Fruit fly (Drosophila melanogaster) whole organism, embryonic: Measurements from ENCODE around the gene CG14646.

ENCODE experiments used
- Atf6 ChIP-seq: fragments of 200-800 bp; sonication (Bioruptor generic); IDR thresholded peaks from 2 replicates; pipeline ENCODE4 v1.3.6; 2022; ENCODE audit warnings: missing biosample characterization, missing genetic modification characterization
- CG11085 ChIP-seq: fragments of 200-800 bp; sonication (Bioruptor generic); IDR thresholded peaks from 2 replicates; pipeline ENCODE4 v1.3.6; 2022; ENCODE audit warnings: missing biosample characterization, missing genetic modification characterization
- CG11093 ChIP-seq: fragments of 200-800 bp; sonication (Bioruptor generic); IDR thresholded peaks from 3 replicates; pipeline ENCODE4 v1.3.6; 2022; ENCODE audit warnings: missing biosample characterization, missing genetic modification characterization
- CG11247 ChIP-seq: fragments of 200-800 bp; sonication (Bioruptor generic); IDR thresholded peaks from 2 replicates; pipeline ENCODE4 v1.3.6; 2022; ENCODE audit warnings: missing biosample characterization, missing genetic modification characterization
- CG11398 ChIP-seq: fragments of 200-800 bp; sonication (Bioruptor generic); optimal IDR thresholded peaks from 2 replicates; lab custom pipeline; 2016; ENCODE audit warnings: missing biosample characterization, missing genetic modification characterization
- CG13287 ChIP-seq: fragments of 200-800 bp; sonication (Bioruptor generic); IDR thresholded peaks from 2 replicates; pipeline ENCODE4 v1.3.6; 2022; ENCODE audit warnings: missing biosample characterization, missing genetic modification characterization; ENCODE audit not compliant: partially characterized antibody
- CG13894 ChIP-seq: fragments of 200-800 bp; sonication (Bioruptor generic); optimal IDR thresholded peaks from 3 replicates; lab custom pipeline; 2018; ENCODE audit warnings: missing biosample characterization, mild to moderate bottlenecking, missing genetic modification characterization, moderate library complexity
- CG15514 ChIP-seq: fragments of 200-800 bp; sonication (Bioruptor generic); optimal IDR thresholded peaks from 3 replicates; lab custom pipeline; 2017; ENCODE audit warnings: missing biosample characterization, missing genetic modification characterization, mild to moderate bottlenecking, moderate library complexity, missing genetic modification reagents
- CG18476 ChIP-seq: fragments of 200-800 bp; sonication (Bioruptor generic); optimal IDR thresholded peaks from 2 replicates; lab custom pipeline; 2016; ENCODE audit warnings: missing biosample characterization, mild to moderate bottlenecking, missing genetic modification characterization
- CG18619 ChIP-seq: fragments of 200-800 bp; sonication (Bioruptor generic); optimal IDR thresholded peaks from 3 replicates; lab custom pipeline; 2017; ENCODE audit warnings: missing biosample characterization, mild to moderate bottlenecking, missing genetic modification characterization
- CG2678 ChIP-seq: fragments of 200-800 bp; sonication (Bioruptor generic); optimal IDR thresholded peaks from 3 replicates; lab custom pipeline; 2019; ENCODE audit warnings: missing biosample characterization, mild to moderate bottlenecking, missing genetic modification characterization, moderate library complexity
- CG30020 ChIP-seq: fragments of 200-800 bp; optimal IDR thresholded peaks from 2 replicates; lab custom pipeline; 2019; ENCODE audit warnings: missing biosample characterization, mild to moderate bottlenecking, missing genetic modification characterization, moderate library complexity
- CG30431 ChIP-seq: fragments of 200-800 bp; sonication (Bioruptor generic); optimal IDR thresholded peaks from 2 replicates; lab custom pipeline; 2017; ENCODE audit warnings: missing biosample characterization, missing genetic modification characterization
- CG31224 ChIP-seq: fragments of 200-800 bp; sonication (Bioruptor generic); IDR thresholded peaks from 2 replicates; pipeline ENCODE4 v1.3.6; 2022; ENCODE audit warnings: missing biosample characterization, missing genetic modification characterization
- CG34422 ChIP-seq: fragments of 200-800 bp; sonication (Bioruptor generic); IDR thresholded peaks from 3 replicates; pipeline ENCODE4 v1.3.6; 2022; ENCODE audit warnings: missing biosample characterization, missing genetic modification characterization
- CG4707 ChIP-seq: fragments of 200-800 bp; sonication (Bioruptor generic); optimal IDR thresholded peaks from 2 replicates; lab custom pipeline; 2018; ENCODE audit warnings: missing biosample characterization, mild to moderate bottlenecking, missing genetic modification characterization, moderate library complexity
- CG4820 ChIP-seq: fragments of 200-800 bp; sonication (Bioruptor generic); optimal IDR thresholded peaks from 3 replicates; lab custom pipeline; 2016; ENCODE audit warnings: missing biosample characterization, missing genetic modification characterization
- CG7786 ChIP-seq: fragments of 200-800 bp; sonication (Bioruptor generic); optimal IDR thresholded peaks from 2 replicates; lab custom pipeline; 2016; ENCODE audit warnings: missing biosample characterization, missing genetic modification characterization
- CG7987 ChIP-seq: fragments of 200-800 bp; sonication (Bioruptor generic); optimal IDR thresholded peaks from 2 replicates; lab custom pipeline; 2018; ENCODE audit warnings: missing biosample characterization, mild to moderate bottlenecking, missing genetic modification characterization, moderate library complexity
- CG8281 ChIP-seq: fragments of 200-800 bp; sonication (Bioruptor generic); optimal IDR thresholded peaks from 2 replicates; lab custom pipeline; 2018; ENCODE audit warnings: missing biosample characterization, mild to moderate bottlenecking, missing genetic modification characterization, moderate library complexity
- Chrac-16 ChIP-seq: fragments of 200-800 bp; sonication (Bioruptor generic); optimal IDR thresholded peaks from 3 replicates; lab custom pipeline; 2016; ENCODE audit warnings: missing biosample characterization, missing genetic modification characterization
- D19A ChIP-seq: fragments of 200-800 bp; optimal IDR thresholded peaks from 3 replicates; lab custom pipeline; 2019; ENCODE audit warnings: missing biosample characterization, mild to moderate bottlenecking, missing genetic modification characterization, moderate library complexity
- Dref ChIP-seq: fragments of 200-800 bp; sonication (Bioruptor generic); IDR thresholded peaks from 2 replicates; pipeline ENCODE4 v1.3.6; 2022; ENCODE audit warnings: missing biosample characterization, missing genetic modification characterization
- E2f2 ChIP-seq: fragments of 200-800 bp; sonication (Bioruptor generic); IDR thresholded peaks from 2 replicates; pipeline ENCODE4 v1.3.6; 2022; ENCODE audit warnings: missing biosample characterization, missing genetic modification characterization
- Gug ChIP-seq: fragments of 200-800 bp; sonication (Bioruptor generic); IDR thresholded peaks from 4 replicates; pipeline ENCODE4 v1.3.6; 2022; ENCODE audit warnings: missing biosample characterization, missing genetic modification characterization
- Kr ChIP-seq: fragments of 200-800 bp; sonication (Bioruptor generic); optimal IDR thresholded peaks from 2 replicates; lab custom pipeline; 2017; ENCODE audit warnings: missing biosample characterization, mild to moderate bottlenecking, missing genetic modification characterization
- Lim3 ChIP-seq: fragments of 200-800 bp; sonication (Bioruptor generic); IDR thresholded peaks from 2 replicates; pipeline ENCODE4 v1.3.6; 2022; ENCODE audit warnings: missing biosample characterization, missing genetic modification characterization
- Mrtf ChIP-seq: fragments of 200-800 bp; sonication (Bioruptor generic); IDR thresholded peaks from 3 replicates; pipeline ENCODE4 v1.3.6; 2022; ENCODE audit warnings: missing biosample characterization, missing genetic modification characterization
- Myb ChIP-seq: fragments of 200-800 bp; sonication (Bioruptor generic); optimal IDR thresholded peaks from 2 replicates; lab custom pipeline; 2016; ENCODE audit warnings: missing biosample characterization, missing genetic modification characterization
- NK7.1 ChIP-seq: fragments of 200-800 bp; sonication (Bioruptor generic); optimal IDR thresholded peaks from 3 replicates; lab custom pipeline; 2016; ENCODE audit warnings: missing biosample characterization, missing genetic modification characterization
- bsh ChIP-seq, 2 experiments: fragments of 200-800 bp; sonication (Bioruptor generic); optimal IDR thresholded peaks; 2 replicates each; lab custom pipeline; 2017 to 2018; ENCODE audit warnings: mild to moderate bottlenecking in 2 of 2, missing biosample characterization in 2 of 2, missing genetic modification characterization in 2 of 2, moderate library complexity in 1 of 2
- cwo ChIP-seq: fragments of 200-800 bp; sonication (Bioruptor generic); optimal IDR thresholded peaks from 3 replicates; lab custom pipeline; 2017; ENCODE audit warnings: missing biosample characterization, missing genetic modification characterization, mild to moderate bottlenecking, moderate library complexity, missing genetic modification reagents
- dmrt99B ChIP-seq: fragments of 200-800 bp; sonication (Bioruptor generic); optimal IDR thresholded peaks from 2 replicates; lab custom pipeline; 2018; ENCODE audit warnings: missing biosample characterization, mild to moderate bottlenecking, missing genetic modification characterization, moderate library complexity
- ems ChIP-seq: fragments of 200-800 bp; sonication (Bioruptor generic); optimal IDR thresholded peaks from 3 replicates; lab custom pipeline; 2016; ENCODE audit warnings: missing biosample characterization, missing genetic modification characterization
- en ChIP-seq: fragments of 200-800 bp; sonication (Bioruptor generic); optimal IDR thresholded peaks from 2 replicates; lab custom pipeline; 2016; ENCODE audit warnings: missing biosample characterization, missing genetic modification characterization
- gsb-n ChIP-seq: fragments of 200-800 bp; sonication (Bioruptor generic); optimal IDR thresholded peaks from 3 replicates; lab custom pipeline; 2018; ENCODE audit warnings: missing biosample characterization, mild to moderate bottlenecking, missing genetic modification characterization
- ind ChIP-seq: fragments of 200-800 bp; sonication (Bioruptor generic); optimal IDR thresholded peaks from 3 replicates; lab custom pipeline; 2016; ENCODE audit warnings: missing biosample characterization, missing genetic modification characterization
- knrl ChIP-seq: fragments of 200-800 bp; sonication (Bioruptor generic); IDR thresholded peaks from 3 replicates; pipeline ENCODE4 v1.3.6; 2022; ENCODE audit warnings: missing biosample characterization, missing genetic modification characterization; ENCODE audit not compliant: partially characterized antibody
- lbe ChIP-seq: fragments of 200-800 bp; sonication (Bioruptor generic); optimal IDR thresholded peaks from 2 replicates; lab custom pipeline; 2016; ENCODE audit warnings: missing biosample characterization, mild to moderate bottlenecking, missing genetic modification characterization
- lmd ChIP-seq: fragments of 200-800 bp; sonication (Bioruptor generic); IDR thresholded peaks from 2 replicates; pipeline ENCODE4 v1.3.6; 2022; ENCODE audit warnings: missing biosample characterization, missing genetic modification characterization
- mam ChIP-seq: fragments of 200-800 bp; sonication (Bioruptor generic); optimal IDR thresholded peaks from 3 replicates; lab custom pipeline; 2016; ENCODE audit warnings: missing biosample characterization, missing genetic modification characterization
- p53 ChIP-seq: fragments of 200-800 bp; sonication (Bioruptor generic); optimal IDR thresholded peaks from 2 replicates; lab custom pipeline; 2016; ENCODE audit warnings: missing biosample characterization, missing genetic modification characterization
- pb ChIP-seq: fragments of 200-800 bp; sonication (Bioruptor generic); optimal IDR thresholded peaks from 3 replicates; lab custom pipeline; 2016; ENCODE audit warnings: missing biosample characterization, missing genetic modification characterization
- salm ChIP-seq: fragments of 200-800 bp; sonication (Bioruptor generic); optimal IDR thresholded peaks from 2 replicates; lab custom pipeline; 2018; ENCODE audit warnings: missing biosample characterization, mild to moderate bottlenecking, missing genetic modification characterization
- sens ChIP-seq: fragments of 200-800 bp; sonication (Bioruptor generic); peaks from one replicate; lab custom pipeline; 2016; ENCODE audit warnings: missing biosample characterization, missing genetic modification characterization
- sima ChIP-seq: fragments of 200-800 bp; sonication (Bioruptor generic); optimal IDR thresholded peaks from 2 replicates; lab custom pipeline; 2016; ENCODE audit warnings: missing biosample characterization, missing genetic modification characterization
- sisA ChIP-seq: fragments of 200-800 bp; sonication (Bioruptor generic); IDR thresholded peaks from 2 replicates; pipeline ENCODE4 v1.3.6; 2022; ENCODE audit warnings: missing biosample characterization, missing genetic modification characterization
- slp2 ChIP-seq: fragments of 200-800 bp; sonication (Bioruptor generic); optimal IDR thresholded peaks from 2 replicates; lab custom pipeline; 2016; ENCODE audit warnings: missing biosample characterization, missing genetic modification characterization
- tll ChIP-seq, 2 experiments: fragments of 200-800 bp in 1 of 2; fragments of >200 bp in 1 of 2; sonication (Bioruptor generic) in 1 of 2; optimal IDR thresholded peaks; 2 replicates each; lab custom pipeline; 2017 to 2019; ENCODE audit warnings: missing biosample characterization in 2 of 2, missing genetic modification characterization in 2 of 2, mild to moderate bottlenecking in 1 of 2, moderate library complexity in 1 of 2
- zen2 ChIP-seq: fragments of 200-800 bp; sonication (Bioruptor generic); IDR thresholded peaks from 3 replicates; pipeline ENCODE4 v1.3.6; 2022; ENCODE audit warnings: missing biosample characterization, missing genetic modification characterization; ENCODE audit not compliant: partially characterized antibody

Gene CG14646

dm6 chr3R:4433441-4434077, 43.4 kb downstream of the CG14646 start, which contains the start of the genes eIF3a and CG1074 (continued):
- TF ChIP-seq Kr (GFP tag; lab: Kevin White, UChicago) (no peak), pb (GFP tag; lab: Kevin White, UChicago) (peak; percentile 56), salm (tag; lab: Kevin White, UChicago) (peak; percentile 8), CG31224 (GFP tag; lab: Robert Waterston, UW) (no peak), Mrtf (GFP tag; lab: Robert Waterston, UW) (no peak; the same call in 2 of the 3 replicates), Dref (GFP tag; lab: Robert Waterston, UW) (peak; percentile 98), CG18476 (GFP tag; lab: Kevin White, UChicago) (peak; percentile 7), CG15514 (GFP tag; lab: Kevin White, UChicago) (peak; percentile 91), Gug (GFP tag; lab: Robert Waterston, UW) (peak; percentile 56; the same call in 1 of the 4 replicates), knrl (peak; percentile 97), sisA (no peak), Myb (GFP tag; lab: Kevin White, UChicago) (peak; percentile 70), CG34422 (GFP tag; lab: Robert Waterston, UW) (peak; percentile 90; the same call in 2 of the 3 replicates), CG11085 (GFP tag; lab: Robert Waterston, UW) (peak; percentile 63; the same call in 1 of the 2 replicates), NK7.1 (GFP tag; lab: Kevin White, UChicago) (peak; percentile 36), mam (GFP tag; lab: Kevin White, UChicago) (peak; percentile 61), E2f2 (GFP tag; lab: Robert Waterston, UW) (peak; percentile 66), D19A (tag; lab: Kevin White, UChicago) (no peak), CG7786 (GFP tag; lab: Kevin White, UChicago) (peak; percentile 36), CG7987 (peak; percentile 89), p53 (GFP tag; lab: Kevin White, UChicago) (peak; percentile 80), dmrt99B (tag; lab: Kevin White, UChicago) (no peak), CG30431 (GFP tag; lab: Kevin White, UChicago) (no peak), CG11093 (0 out of 3 replicates have a peak, but pooled peaks have one; percentile 8), Atf6 (GFP tag; lab: Robert Waterston, UW) (peak; percentile 66), CG2678 (tag; lab: Kevin White, UChicago) (no peak), sima (GFP tag; lab: Kevin White, UChicago) (peak; percentile 8), CG18619 (GFP tag; lab: Kevin White, UChicago) (peak; percentile 70), gsb-n (tag; lab: Kevin White, UChicago) (no peak), lbe (GFP tag; lab: Kevin White, UChicago) (peak; percentile 64), ind (peak; percentile 16), CG11247 (peak; percentile 75), lmd (GFP tag; lab: Robert Waterston, UW) (peak; percentile 50; the same call in 1 of the 2 replicates), CG4820 (GFP tag; lab: Kevin White, UChicago) (no peak), CG8281 (no peak), zen2 (GFP tag; lab: Robert Waterston, UW) (peak; percentile 87), CG4707 (GFP tag; lab: Kevin White, UChicago) (no peak), slp2 (GFP tag; lab: Kevin White, UChicago) (peak; percentile 35), Lim3 (GFP tag; lab: Robert Waterston, UW) (no peak), bsh (GFP tag; optimal IDR thresholded peaks at IDR 0.05; lab: Kevin White, UChicago) (peak; percentile 11 to 42), cwo (peak; percentile 30), Chrac-16 (GFP tag; lab: Kevin White, UChicago) (peak; percentile 27), CG11398 (GFP tag; lab: Kevin White, UChicago) (peak; percentile 55), CG30020 (tag; lab: Kevin White, UChicago) (peak; percentile 80), en (GFP tag; lab: Kevin White, UChicago) (no peak), tll (GFP tag; optimal IDR thresholded peaks at IDR 0.05; lab: Kevin White, UChicago) (peak in 1 of 2 experiments; percentile 68), CG13894 (tag; lab: Kevin White, UChicago) (peak; percentile 82), sens (GFP tag; lab: Kevin White, UChicago) (peak; percentile 96), ems (peak; percentile 57), CG13287 (GFP tag; lab: Robert Waterston, UW) (peak; percentile 97)
